Worm (Caenorhabditis elegans) whole organism, L2 larva: Measurements from ENCODE around the gene phlp-2.

Source experiments
- ZK546.5 ChIP-seq: sonication (generic microtip); optimal IDR thresholded peaks from 2 replicates; lab custom pipeline; 2017; ENCODE audit warnings: missing biosample characterization, missing genetic modification characterization
- dmd-4 ChIP-seq: sonication (generic microtip); optimal IDR thresholded peaks from 2 replicates; lab custom pipeline; 2017; ENCODE audit warnings: missing biosample characterization, missing genetic modification characterization
- egl-27 ChIP-seq: sonication (generic microtip); optimal IDR thresholded peaks from 3 replicates; lab custom pipeline; 2017; ENCODE audit warnings: missing biosample characterization, missing genetic modification reagents, missing genetic modification characterization
- lin-39 ChIP-seq: fragments of 150-350 bp; optimal IDR thresholded peaks from 2 replicates; lab custom pipeline; 2014; ENCODE audit warnings: missing biosample characterization, missing genetic modification reagents, missing genetic modification characterization
- lsy-2 ChIP-seq, 2 experiments: fragments of 150-350 bp in 1 of 2; sonication (generic microtip) in 1 of 2; optimal IDR thresholded peaks; 2 replicates each; lab custom pipeline; 2014 to 2017; ENCODE audit warnings: missing biosample characterization in 2 of 2, missing genetic modification characterization in 2 of 2
- nhr-11 ChIP-seq: fragments of 150-350 bp; optimal IDR thresholded peaks from 2 replicates; lab custom pipeline; 2014; ENCODE audit warnings: missing biosample characterization, missing genetic modification characterization
- nhr-12 ChIP-seq: fragments of 150-350 bp; optimal IDR thresholded peaks from 2 replicates; lab custom pipeline; 2014; ENCODE audit warnings: missing biosample characterization, missing genetic modification characterization
- nhr-237 ChIP-seq: fragments of 150-350 bp; optimal IDR thresholded peaks from 2 replicates; lab custom pipeline; 2014; ENCODE audit warnings: missing biosample characterization, missing genetic modification characterization
- nhr-25 ChIP-seq: fragments of 150-350 bp; sonication (generic microtip); optimal IDR thresholded peaks from 3 replicates; lab custom pipeline; 2014; ENCODE audit warnings: missing biosample characterization, missing genetic modification characterization
- skn-1 ChIP-seq: sonication (generic microtip); optimal IDR thresholded peaks from 2 replicates; lab custom pipeline; 2017; ENCODE audit warnings: missing biosample characterization, missing genetic modification characterization
- snpc-4 ChIP-seq: fragments of 150-350 bp; optimal IDR thresholded peaks from 2 replicates; lab custom pipeline; 2014; ENCODE audit warnings: missing biosample characterization, missing genetic modification characterization
- unc-39 ChIP-seq: fragments of 150-350 bp; optimal IDR thresholded peaks from 2 replicates; lab custom pipeline; 2014; ENCODE audit warnings: missing biosample characterization, missing genetic modification characterization
- unc-62 ChIP-seq: fragments of 150-350 bp; optimal IDR thresholded peaks from 2 replicates; lab custom pipeline; 2014; ENCODE audit warnings: missing biosample characterization, missing genetic modification reagents, missing genetic modification characterization

ce11 chrIII:4208210-4208609 lies 1.1 kb upstream of the phlp-2 start:
- TF ChIP-seq egl-27 (tag; lab: Kevin White, UChicago) (no peak), nhr-25 (no peak), nhr-11 (no peak), unc-39 (tag; lab: Kevin White, UChicago) (no peak), skn-1 (tag; lab: Kevin White, UChicago) (no peak), lin-39 (tag; lab: Kevin White, UChicago) (no peak), nhr-237 (no peak), unc-62 (no peak), dmd-4 (tag; lab: Kevin White, UChicago) (no peak), ZK546.5 (tag; lab: Kevin White, UChicago) (no peak), lsy-2 (tag; optimal IDR thresholded peaks at IDR 0.05; lab: Kevin White, UChicago) (no peak), nhr-12 (tag; lab: Kevin White, UChicago) (no peak), snpc-4 (tag; lab: Kevin White, UChicago) (no peak)
